Fruit fly (Drosophila melanogaster) whole organism, wandering third instar larva: ENCODE measurements around the gene Pdcd4.

Source experiments
- Abd-B ChIP-seq: fragments of >200 bp; optimal IDR thresholded peaks from 2 replicates; lab custom pipeline; 2017; ENCODE audit warnings: missing biosample characterization, missing genetic modification characterization
- CG32264 ChIP-seq: fragments of 200-800 bp; sonication (Bioruptor generic); optimal IDR thresholded peaks from 2 replicates; lab custom pipeline; 2016; ENCODE audit warnings: missing biosample characterization, missing genetic modification characterization
- CG9705 ChIP-seq: fragments of 200-800 bp; sonication (Bioruptor generic); optimal IDR thresholded peaks from 2 replicates; lab custom pipeline; 2018; ENCODE audit warnings: missing biosample characterization, mild to moderate bottlenecking, missing genetic modification characterization
- CrebA ChIP-seq: fragments of 200-800 bp; sonication (Bioruptor generic); optimal IDR thresholded peaks from 2 replicates; lab custom pipeline; 2016; ENCODE audit warnings: missing biosample characterization, mild to moderate bottlenecking, missing genetic modification characterization, borderline replicate concordance
- Dfd ChIP-seq: fragments of >200 bp; optimal IDR thresholded peaks from 2 replicates; lab custom pipeline; 2017; ENCODE audit warnings: missing biosample characterization, missing genetic modification characterization
- Dif ChIP-seq: fragments of 200-275, 200-300 bp; sonication (Bioruptor generic); optimal IDR thresholded peaks from 2 replicates; lab custom pipeline; 2018; ENCODE audit warnings: missing biosample characterization, missing genetic modification characterization; ENCODE audit not compliant: partially characterized antibody
- GATAd ChIP-seq: sonication (Bioruptor generic); optimal IDR thresholded peaks from 2 replicates; lab custom pipeline; 2016; ENCODE audit warnings: missing biosample characterization, missing genetic modification characterization
- HLH106 ChIP-seq: fragments of 200-800 bp; optimal IDR thresholded peaks from 3 replicates; lab custom pipeline; 2019; ENCODE audit warnings: missing biosample characterization, mild to moderate bottlenecking, missing genetic modification characterization, moderate library complexity
- Hnf4 ChIP-seq: fragments of 200-800 bp; sonication (Bioruptor generic); optimal IDR thresholded peaks from 2 replicates; lab custom pipeline; 2016; ENCODE audit warnings: missing biosample characterization, mild to moderate bottlenecking, missing genetic modification characterization
- Hr78 ChIP-seq: fragments of >200 bp; optimal IDR thresholded peaks from 2 replicates; lab custom pipeline; 2017; ENCODE audit warnings: missing biosample characterization, missing genetic modification characterization
- Hr83 ChIP-seq: fragments of 200-300 bp; sonication (Bioruptor generic); optimal IDR thresholded peaks from 2 replicates; lab custom pipeline; 2016; ENCODE audit warnings: missing biosample characterization, mild to moderate bottlenecking, missing genetic modification characterization, moderate library complexity; ENCODE audit not compliant: poor library complexity, severe bottlenecking
- Jra ChIP-seq: sonication (Bioruptor generic); optimal IDR thresholded peaks from 2 replicates; lab custom pipeline; 2016; ENCODE audit warnings: missing biosample characterization, missing genetic modification characterization
- Mio ChIP-seq: sonication (Bioruptor generic); optimal IDR thresholded peaks from 2 replicates; lab custom pipeline; 2016; ENCODE audit warnings: missing biosample characterization, missing genetic modification characterization
- Myc ChIP-seq: fragments of >200 bp; optimal IDR thresholded peaks from 2 replicates; lab custom pipeline; 2017
- N ChIP-seq: fragments of >200 bp; optimal IDR thresholded peaks from 2 replicates; lab custom pipeline; 2018; ENCODE audit warnings: missing biosample characterization, missing external identifiers, missing genetic modification characterization
- OdsH ChIP-seq: fragments of 200-800 bp; sonication (Bioruptor generic); optimal IDR thresholded peaks from 2 replicates; lab custom pipeline; 2016; ENCODE audit warnings: missing biosample characterization, mild to moderate bottlenecking, missing genetic modification characterization
- Rel ChIP-seq, 2 experiments: fragments of 200-800 bp; sonication (Bioruptor generic) in 1 of 2; optimal IDR thresholded peaks; 2 replicates in 1 of 2; 3 replicates in 1 of 2; lab custom pipeline; 2016 to 2019; ENCODE audit warnings: mild to moderate bottlenecking in 2 of 2, missing biosample characterization in 2 of 2, missing genetic modification characterization in 2 of 2, moderate library complexity in 1 of 2
- Sp1 ChIP-seq: fragments of 200-800 bp; sonication (Bioruptor generic); optimal IDR thresholded peaks from 3 replicates; lab custom pipeline; 2019; ENCODE audit warnings: missing biosample characterization, mild to moderate bottlenecking, missing genetic modification characterization, moderate library complexity
- Vsx2 ChIP-seq: fragments of 200-300, 225-300 bp; sonication (Bioruptor generic); optimal IDR thresholded peaks from 2 replicates; lab custom pipeline; 2018; ENCODE audit warnings: missing biosample characterization, missing genetic modification characterization; ENCODE audit not compliant: partially characterized antibody
- br ChIP-seq: fragments of 200-800 bp; sonication (Bioruptor generic); optimal IDR thresholded peaks from 2 replicates; lab custom pipeline; 2016; ENCODE audit warnings: missing biosample characterization, missing genetic modification characterization
- brk ChIP-seq: fragments of 200-800 bp; sonication (Bioruptor generic); optimal IDR thresholded peaks from 2 replicates; lab custom pipeline; 2016; ENCODE audit warnings: missing biosample characterization, mild to moderate bottlenecking, missing genetic modification characterization
- dl ChIP-seq, 2 experiments: fragments of 175-275, 200-275 bp in 1 of 2; fragments of 200-275 bp in 1 of 2; sonication (Bioruptor generic); optimal IDR thresholded peaks; lab custom pipeline; 2018; ENCODE audit warnings: mild to moderate bottlenecking in 2 of 2, missing biosample characterization in 2 of 2, missing genetic modification characterization in 2 of 2, moderate library complexity in 2 of 2; ENCODE audit not compliant: partially characterized antibody in 2 of 2, insufficient read depth in 1 of 2
- dmrt93B ChIP-seq: fragments of 200-800 bp; sonication (Bioruptor generic); optimal IDR thresholded peaks from 2 replicates; lab custom pipeline; 2018; ENCODE audit warnings: missing biosample characterization, mild to moderate bottlenecking, missing genetic modification characterization
- dsf ChIP-seq: sonication (Bioruptor generic); optimal IDR thresholded peaks from 2 replicates; lab custom pipeline; 2016; ENCODE audit warnings: missing biosample characterization, missing genetic modification characterization, borderline replicate concordance
- ey ChIP-seq: fragments of 200-800 bp; sonication (Bioruptor generic); optimal IDR thresholded peaks from 2 replicates; lab custom pipeline; 2016; ENCODE audit warnings: missing biosample characterization, missing genetic modification characterization
- foxo ChIP-seq, 2 experiments: fragments of 200-800 bp; sonication (Bioruptor generic); optimal IDR thresholded peaks; 2 replicates in 1 of 2; 3 replicates in 1 of 2; lab custom pipeline; 2016 to 2017; ENCODE audit warnings: missing biosample characterization in 2 of 2, missing genetic modification characterization in 2 of 2
- fru ChIP-seq: fragments of 200-800 bp; sonication (Bioruptor generic); optimal IDR thresholded peaks from 3 replicates; lab custom pipeline; 2016; ENCODE audit warnings: missing biosample characterization, mild to moderate bottlenecking, missing genetic modification characterization
- h ChIP-seq: fragments of 200-800 bp; sonication (Bioruptor generic); optimal IDR thresholded peaks from 3 replicates; lab custom pipeline; 2016; ENCODE audit warnings: missing biosample characterization, mild to moderate bottlenecking, missing genetic modification characterization
- jim ChIP-seq: fragments of 175-275, 200-325 bp; sonication (Bioruptor generic); optimal IDR thresholded peaks from 2 replicates; lab custom pipeline; 2016; ENCODE audit warnings: missing biosample characterization, mild to moderate bottlenecking, missing genetic modification characterization
- lola ChIP-seq: fragments of >200 bp; optimal IDR thresholded peaks from 2 replicates; lab custom pipeline; 2017; ENCODE audit warnings: missing biosample characterization, missing genetic modification characterization
- pan ChIP-seq: fragments of >200 bp; optimal IDR thresholded peaks from 2 replicates; lab custom pipeline; 2017
- psq ChIP-seq: fragments of 200-800 bp; sonication (Bioruptor generic); optimal IDR thresholded peaks from 3 replicates; lab custom pipeline; 2017; ENCODE audit warnings: missing biosample characterization, mild to moderate bottlenecking, missing genetic modification characterization, moderate library complexity
- rgr ChIP-seq: fragments of 200-800 bp; sonication (Bioruptor generic); optimal IDR thresholded peaks from 3 replicates; lab custom pipeline; 2016; ENCODE audit warnings: missing biosample characterization, mild to moderate bottlenecking, missing genetic modification characterization
- sage ChIP-seq: fragments of 200-800 bp; sonication (Bioruptor generic); optimal IDR thresholded peaks from 2 replicates; lab custom pipeline; 2016; ENCODE audit warnings: missing biosample characterization, mild to moderate bottlenecking, missing genetic modification characterization
- sv ChIP-seq: fragments of 200-800 bp; sonication (Bioruptor generic); optimal IDR thresholded peaks from 3 replicates; lab custom pipeline; 2016; ENCODE audit warnings: missing biosample characterization, missing genetic modification characterization
- tai ChIP-seq: sonication (Bioruptor generic); optimal IDR thresholded peaks from 2 replicates; lab custom pipeline; 2016; ENCODE audit warnings: missing biosample characterization, missing genetic modification characterization
- usp ChIP-seq: fragments of >200 bp; optimal IDR thresholded peaks from 2 replicates; lab custom pipeline; 2017; ENCODE audit warnings: missing biosample characterization, missing genetic modification characterization
- woc ChIP-seq: sonication (Bioruptor generic); optimal IDR thresholded peaks from 2 replicates; lab custom pipeline; 2016; ENCODE audit warnings: missing biosample characterization, mild to moderate bottlenecking, missing genetic modification characterization

The Pdcd4 gene

DNA sequence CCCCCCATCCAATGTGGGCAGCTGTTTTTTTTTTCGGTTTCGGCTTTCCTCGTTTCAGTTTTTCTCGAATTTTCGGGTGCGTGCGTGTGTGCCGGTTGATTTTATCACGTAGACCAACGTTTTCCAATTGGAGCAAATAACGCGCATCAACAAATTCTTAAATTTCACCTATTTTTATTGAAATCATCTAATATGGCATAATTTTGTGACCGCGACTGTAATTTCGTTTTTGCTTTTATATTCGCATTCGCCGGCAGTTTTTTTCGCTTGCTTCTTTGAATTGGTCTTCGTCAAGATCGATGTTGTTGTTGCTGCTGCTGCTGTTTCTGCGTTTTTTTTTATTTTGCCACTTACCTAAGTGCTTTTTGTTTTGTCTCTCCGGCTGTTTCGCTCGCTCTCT, 730 bp downstream of the Pdcd4 start:
- TF ChIP-seq Jra (GFP tag; lab: Kevin White, UChicago) (no peak), psq (GFP tag; lab: Kevin White, UChicago) (peak; percentile 95), ey (GFP tag; lab: Kevin White, UChicago) (peak; percentile 46), tai (GFP tag; lab: Kevin White, UChicago) (no peak), Rel (GFP tag; optimal IDR thresholded peaks at IDR 0.05; lab: Kevin White, UChicago) (peak; percentile 25), Rel (tag; optimal IDR thresholded peaks at IDR 0.05; lab: Kevin White, UChicago) (no peak), Hr78 (GFP tag; lab: Kevin White, UChicago) (no peak), sv (GFP tag; lab: Kevin White, UChicago) (no peak), lola (no peak), GATAd (GFP tag; lab: Kevin White, UChicago) (no peak), OdsH (GFP tag; lab: Kevin White, UChicago) (peak; percentile 46), Myc (lab: Kevin White, UChicago) (no peak), CG32264 (GFP tag; lab: Kevin White, UChicago) (peak; percentile 3), N (GFP tag; lab: Kevin White, UChicago) (no peak), Sp1 (GFP tag; lab: Kevin White, UChicago) (peak; percentile 49), dl (GFP tag; optimal IDR thresholded peaks at IDR 0.05; lab: Kevin White, UChicago; ENCODE audit: insufficient read depth in 1 of 2, partially characterized antibody in 2 of 2) (no peak), Vsx2 (no peak), Hnf4 (GFP tag; lab: Kevin White, UChicago) (peak; percentile 34), jim (no peak), brk (GFP tag; lab: Kevin White, UChicago) (no peak), CG9705 (GFP tag; lab: Kevin White, UChicago) (no peak), h (GFP tag; lab: Kevin White, UChicago) (peak; percentile 66), Hr83 (GFP tag; lab: Kevin White, UChicago) (no peak), dmrt93B (no peak), br (GFP tag; lab: Kevin White, UChicago) (peak; percentile 38), Dfd (GFP tag; lab: Kevin White, UChicago) (no peak), foxo (GFP tag; optimal IDR thresholded peaks at IDR 0.05; lab: Kevin White, UChicago) (peak in 1 of 2 experiments; percentile 64), Mio (GFP tag; lab: Kevin White, UChicago) (no peak), pan (lab: Kevin White, UChicago) (no peak), usp (GFP tag; lab: Kevin White, UChicago) (no peak), HLH106 (tag; lab: Kevin White, UChicago) (no peak), CrebA (no peak), woc (GFP tag; lab: Kevin White, UChicago) (peak; percentile 50), Dif (no peak), sage (GFP tag; lab: Kevin White, UChicago) (peak; percentile 46), fru (GFP tag; lab: Kevin White, UChicago) (peak; percentile 38), rgr (GFP tag; lab: Kevin White, UChicago) (peak; percentile 55), Abd-B (GFP tag; lab: Kevin White, UChicago) (no peak), dsf (GFP tag; lab: Kevin White, UChicago) (no peak)

DNA sequence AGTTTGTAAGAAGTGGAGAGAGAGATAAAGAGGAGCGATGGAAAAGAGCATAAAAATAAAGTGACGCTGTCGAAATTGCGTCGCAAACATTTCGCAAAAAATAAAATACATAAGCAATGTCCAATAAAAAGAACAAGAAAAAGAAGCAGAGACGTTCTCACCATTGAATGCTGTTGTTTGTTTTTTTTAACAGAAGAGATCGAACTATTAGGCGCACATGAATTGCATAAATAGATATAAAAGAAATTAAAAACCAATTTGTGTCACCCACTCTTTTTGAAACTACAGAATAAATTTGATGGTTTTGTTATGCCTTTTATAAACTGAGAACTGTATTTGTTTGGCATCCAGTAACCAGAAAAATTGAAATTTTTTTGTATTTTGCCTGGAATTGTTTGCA, 1.4 kb downstream of the Pdcd4 start:
- TF ChIP-seq CrebA, result no peak
- TF ChIP-seq Dfd (GFP tag; lab: Kevin White, UChicago), result no peak
- TF ChIP-seq Hnf4 (GFP tag; lab: Kevin White, UChicago), result no peak
- TF ChIP-seq Jra (GFP tag; lab: Kevin White, UChicago), result no peak
- TF ChIP-seq foxo (GFP tag; optimal IDR thresholded peaks at IDR 0.05; lab: Kevin White, UChicago), result no peak
- no peak for TF ChIP-seq lola
- no peak for TF ChIP-seq Hr78 (GFP tag; lab: Kevin White, UChicago)
- no peak for TF ChIP-seq brk (GFP tag; lab: Kevin White, UChicago)
- TF ChIP-seq sv (GFP tag; lab: Kevin White, UChicago), result no peak
- TF ChIP-seq jim, result no peak
- TF ChIP-seq CG32264 (GFP tag; lab: Kevin White, UChicago), result no peak
- no peak for TF ChIP-seq h (GFP tag; lab: Kevin White, UChicago)
